Worm (Caenorhabditis elegans) whole organism, L1 larva: ENCODE measurements around the gene grd-6.

ENCODE experiments used
- C16A3.4 ChIP-seq: fragments of 150-350 bp; optimal IDR thresholded peaks from 2 replicates; lab custom pipeline; 2014; ENCODE audit warnings: missing biosample characterization, missing genetic modification characterization
- C34B4.2 ChIP-seq: sonication (generic microtip); optimal IDR thresholded peaks from 2 replicates; lab custom pipeline; 2017; ENCODE audit warnings: mild to moderate bottlenecking, missing genetic modification characterization, missing compliant biosample characterization
- alr-1 ChIP-seq: fragments of 200-800 bp; sonication (Bioruptor generic); optimal IDR thresholded peaks from 2 replicates; lab custom pipeline; 2018; ENCODE audit warnings: borderline replicate concordance, mild to moderate bottlenecking, missing genetic modification characterization, missing compliant biosample characterization
- ceh-63 ChIP-seq: fragments of 200-800 bp; sonication (Bioruptor generic); optimal IDR thresholded peaks from 2 replicates; lab custom pipeline; 2018; ENCODE audit warnings: mild to moderate bottlenecking, missing genetic modification characterization, missing compliant biosample characterization
- ceh-82 ChIP-seq, 3 experiments: fragments of 150-350 bp in 1 of 3; sonication (generic microtip) in 2 of 3; optimal IDR thresholded peaks; 2 replicates each; lab custom pipeline; 2014 to 2017; ENCODE audit warnings: missing biosample characterization in 3 of 3, missing genetic modification characterization in 3 of 3
- ceh-88 ChIP-seq: fragments of 200-800 bp; sonication (Bioruptor generic); IDR thresholded peaks from 2 replicates; pipeline ENCODE4 v1.3.6; 2022; ENCODE audit warnings: missing genetic modification characterization, missing compliant biosample characterization
- ceh-90 ChIP-seq: sonication (generic microtip); optimal IDR thresholded peaks from 2 replicates; lab custom pipeline; 2016; ENCODE audit warnings: missing genetic modification characterization, missing compliant biosample characterization
- dpl-1 ChIP-seq, 3 experiments: fragments of 150-350 bp in 2 of 3; sonication (generic microtip) in 1 of 3; optimal IDR thresholded peaks; 2 replicates each; lab custom pipeline; 2014 to 2017; ENCODE audit warnings: missing biosample characterization in 3 of 3, missing genetic modification characterization in 3 of 3, missing genetic modification reagents in 3 of 3
- dsc-1 ChIP-seq: sonication (generic microtip); optimal IDR thresholded peaks from 2 replicates; lab custom pipeline; 2016; ENCODE audit warnings: mild to moderate bottlenecking, missing genetic modification characterization, missing compliant biosample characterization
- egl-13 ChIP-seq: sonication (generic microtip); optimal IDR thresholded peaks from 2 replicates; lab custom pipeline; 2016; ENCODE audit warnings: missing genotype, missing genetic modification reagents, missing genetic modification characterization, missing compliant biosample characterization
- elt-2 ChIP-seq: sonication (generic microtip); optimal IDR thresholded peaks from 2 replicates; lab custom pipeline; 2016; ENCODE audit warnings: missing genetic modification characterization, mild to moderate bottlenecking, inconsistent platforms, missing compliant biosample characterization, missing genetic modification reagents
- elt-3 ChIP-seq, 6 experiments: fragments of 150-350 bp in 1 of 6; sonication (generic microtip); optimal IDR thresholded peaks; 2 replicates each; lab custom pipeline; 2017 to 2018; ENCODE audit warnings: missing biosample characterization in 6 of 6, missing genetic modification characterization in 6 of 6, inconsistent platforms in 1 of 6
- fkh-4 ChIP-seq: sonication (generic microtip); optimal IDR thresholded peaks from 2 replicates; lab custom pipeline; 2016; ENCODE audit warnings: missing compliant biosample characterization, missing genetic modification characterization, borderline replicate concordance
- grh-1 ChIP-seq: fragments of 200-800 bp; sonication (Bioruptor generic); IDR thresholded peaks from 2 replicates; pipeline ENCODE4 v1.3.6; 2022; ENCODE audit warnings: missing genetic modification reagents, missing genetic modification characterization, missing compliant biosample characterization
- hlh-17 ChIP-seq: fragments of 200-800 bp; sonication (Bioruptor generic); optimal IDR thresholded peaks from 2 replicates; lab custom pipeline; 2018; ENCODE audit warnings: missing genetic modification characterization, mild to moderate bottlenecking, missing compliant biosample characterization, moderate library complexity, borderline replicate concordance
- irx-1 ChIP-seq: sonication (generic microtip); optimal IDR thresholded peaks from 2 replicates; lab custom pipeline; 2016; ENCODE audit warnings: missing genetic modification characterization, missing compliant biosample characterization
- jun-1 ChIP-seq: fragments of 150-350 bp; optimal IDR thresholded peaks from 2 replicates; lab custom pipeline; 2014; ENCODE audit warnings: missing biosample characterization, missing genetic modification reagents, missing genetic modification characterization
- lin-13 ChIP-seq: fragments of 150-350 bp; optimal IDR thresholded peaks from 2 replicates; lab custom pipeline; 2014; ENCODE audit warnings: missing biosample characterization, missing genetic modification reagents, missing genetic modification characterization
- lin-14 ChIP-seq: fragments of 200-800 bp; sonication (Bioruptor generic); optimal IDR thresholded peaks from 2 replicates; lab custom pipeline; 2018; ENCODE audit warnings: mild to moderate bottlenecking, missing genetic modification characterization, moderate library complexity, missing compliant biosample characterization
- lin-15B ChIP-seq: fragments of 150-350 bp; sonication (generic microtip); optimal IDR thresholded peaks from 3 replicates; lab custom pipeline; 2014; ENCODE audit warnings: missing biosample characterization, missing genetic modification characterization
- lin-35 ChIP-seq, 2 experiments: fragments of 150-350 bp; optimal IDR thresholded peaks; 2 replicates each; lab custom pipeline; 2014; ENCODE audit warnings: missing biosample characterization in 2 of 2, missing genetic modification characterization in 2 of 2, missing genetic modification reagents in 2 of 2
- lir-3 ChIP-seq: sonication (generic microtip); optimal IDR thresholded peaks from 2 replicates; lab custom pipeline; 2016; ENCODE audit warnings: mild to moderate bottlenecking, missing genetic modification characterization, moderate library complexity, missing compliant biosample characterization; ENCODE audit not compliant: poor library complexity
- lsy-2 ChIP-seq, 2 experiments: fragments of 150-350 bp; optimal IDR thresholded peaks; 2 replicates each; lab custom pipeline; 2014; ENCODE audit warnings: missing biosample characterization in 2 of 2, missing genetic modification characterization in 2 of 2
- mdl-1 ChIP-seq, 2 experiments: fragments of 150-350 bp; optimal IDR thresholded peaks; 2 replicates each; lab custom pipeline; 2014 to 2017; ENCODE audit warnings: missing biosample characterization in 2 of 2, missing genetic modification characterization in 2 of 2, inconsistent platforms in 1 of 2
- nhr-11 ChIP-seq: fragments of 150-350 bp; optimal IDR thresholded peaks from 2 replicates; lab custom pipeline; 2014; ENCODE audit warnings: missing biosample characterization, missing genetic modification characterization
- nhr-19 ChIP-seq: fragments of 200-800 bp; sonication (Bioruptor generic); conservative IDR thresholded peaks from 2 replicates; pipeline ENCODE4 v1.3.6; 2022; ENCODE audit warnings: missing genetic modification characterization, missing compliant biosample characterization
- nhr-20 ChIP-seq: sonication (generic microtip); optimal IDR thresholded peaks from 2 replicates; lab custom pipeline; 2016; ENCODE audit warnings: mild to moderate bottlenecking, missing genetic modification characterization, missing compliant biosample characterization
- nhr-237 ChIP-seq: fragments of 150-350 bp; optimal IDR thresholded peaks from 2 replicates; lab custom pipeline; 2014; ENCODE audit warnings: missing biosample characterization, missing genetic modification characterization
- nhr-28 ChIP-seq: fragments of 150-350 bp; optimal IDR thresholded peaks from 2 replicates; lab custom pipeline; 2014; ENCODE audit warnings: missing biosample characterization, missing genetic modification characterization
- nhr-71 ChIP-seq: sonication (generic microtip); optimal IDR thresholded peaks from 2 replicates; lab custom pipeline; 2016; ENCODE audit warnings: mild to moderate bottlenecking, missing genetic modification characterization, moderate library complexity, missing compliant biosample characterization
- nhr-76 ChIP-seq: sonication (generic microtip); optimal IDR thresholded peaks from 2 replicates; lab custom pipeline; 2017; ENCODE audit warnings: missing biosample characterization, missing genetic modification characterization
- nhr-77 ChIP-seq: fragments of 150-350 bp; optimal IDR thresholded peaks from 2 replicates; lab custom pipeline; 2014; ENCODE audit warnings: missing biosample characterization, missing genetic modification characterization
- nhr-84 ChIP-seq: sonication (generic microtip); optimal IDR thresholded peaks from 2 replicates; lab custom pipeline; 2017; ENCODE audit warnings: missing biosample characterization, missing genetic modification characterization
- nhr-90 ChIP-seq: sonication (generic microtip); optimal IDR thresholded peaks from 2 replicates; lab custom pipeline; 2016; ENCODE audit warnings: mild to moderate bottlenecking, missing genetic modification characterization, missing compliant biosample characterization; ENCODE audit not compliant: poor library complexity
- pag-3 ChIP-seq: sonication (generic microtip); optimal IDR thresholded peaks from 2 replicates; lab custom pipeline; 2017; ENCODE audit warnings: missing genetic modification characterization, mild to moderate bottlenecking, missing compliant biosample characterization, antibody characterized with exemption, borderline replicate concordance; ENCODE audit not compliant: insufficient read depth
- pqm-1 ChIP-seq: sonication (generic microtip); optimal IDR thresholded peaks from 3 replicates; lab custom pipeline; 2017; ENCODE audit warnings: missing biosample characterization, missing genetic modification characterization
- rnt-1 ChIP-seq: sonication (generic microtip); optimal IDR thresholded peaks from 2 replicates; lab custom pipeline; 2016; ENCODE audit warnings: mild to moderate bottlenecking, missing genetic modification characterization, moderate library complexity, missing compliant biosample characterization
- skn-1 ChIP-seq: fragments of 150-350 bp; optimal IDR thresholded peaks from 2 replicates; lab custom pipeline; 2014; ENCODE audit warnings: missing biosample characterization, missing genetic modification characterization
- snpc-4 ChIP-seq: fragments of 150-350 bp; optimal IDR thresholded peaks from 2 replicates; lab custom pipeline; 2014; ENCODE audit warnings: missing biosample characterization, missing genetic modification characterization
- snu-23 ChIP-seq: sonication (generic microtip); optimal IDR thresholded peaks from 2 replicates; lab custom pipeline; 2016; ENCODE audit warnings: missing genetic modification characterization, missing compliant biosample characterization
- sup-37 ChIP-seq: fragments of 200-800 bp; sonication (Bioruptor generic); optimal IDR thresholded peaks from 2 replicates; lab custom pipeline; 2018; ENCODE audit warnings: mild to moderate bottlenecking, missing genetic modification characterization, missing compliant biosample characterization
- swsn-7 ChIP-seq: sonication (generic microtip); optimal IDR thresholded peaks from 2 replicates; lab custom pipeline; 2016; ENCODE audit warnings: missing genetic modification characterization, missing compliant biosample characterization
- tlp-1 ChIP-seq: fragments of 150-350 bp; optimal IDR thresholded peaks from 2 replicates; lab custom pipeline; 2014; ENCODE audit warnings: missing biosample characterization, missing genetic modification characterization
- unc-30 ChIP-seq: sonication (generic microtip); optimal IDR thresholded peaks from 2 replicates; lab custom pipeline; 2017; ENCODE audit warnings: missing biosample characterization, missing genetic modification characterization
- unc-98 ChIP-seq: fragments of 200-800 bp; sonication (Bioruptor generic); IDR thresholded peaks from 2 replicates; pipeline ENCODE4 v1.3.6; 2022; ENCODE audit warnings: missing genetic modification characterization, missing compliant biosample characterization
- vab-15 ChIP-seq: sonication (generic microtip); optimal IDR thresholded peaks from 2 replicates; lab custom pipeline; 2017; ENCODE audit warnings: missing genotype, mild to moderate bottlenecking, missing genetic modification characterization, missing compliant biosample characterization
- xbp-1 ChIP-seq: sonication (generic microtip); optimal IDR thresholded peaks from 2 replicates; lab custom pipeline; 2016; ENCODE audit warnings: missing genetic modification characterization, missing compliant biosample characterization
- zip-4 ChIP-seq: fragments of 200-800 bp; sonication (Bioruptor generic); optimal IDR thresholded peaks from 2 replicates; lab custom pipeline; 2018; ENCODE audit warnings: mild to moderate bottlenecking, missing genetic modification characterization, moderate library complexity, missing compliant biosample characterization
- ztf-11 ChIP-seq, 2 experiments: sonication (generic microtip); optimal IDR thresholded peaks; 2 replicates each; lab custom pipeline; 2016 to 2017; ENCODE audit warnings: missing genetic modification characterization in 2 of 2, missing biosample characterization in 1 of 2, missing compliant biosample characterization in 1 of 2

grd-6 gene

ce11 chrV:9272624-9273023, 51.0 kb downstream of the grd-6 start (continued):
- TF ChIP-seq dpl-1 (GFP tag; optimal IDR thresholded peaks at IDR 0.05; lab: Kevin White, UChicago) (no peak), hlh-17 (no peak), elt-2 (no peak), grh-1 (GFP tag; lab: Robert Waterston, UW) (no peak), lsy-2 (tag; optimal IDR thresholded peaks at IDR 0.05; lab: Kevin White, UChicago) (no peak), ztf-11 (tag; optimal IDR thresholded peaks at IDR 0.05; lab: Kevin White, UChicago) (no peak), ceh-88 (no peak), ceh-90 (tag; lab: Kevin White, UChicago) (no peak), lin-14 (GFP tag; lab: Kevin White, UChicago) (peak; percentile 31), lin-35 (GFP tag; optimal IDR thresholded peaks at IDR 0.05; lab: Kevin White, UChicago) (no peak), snpc-4 (tag; lab: Kevin White, UChicago) (no peak), nhr-20 (tag; lab: Kevin White, UChicago) (peak; percentile 3), rnt-1 (tag; lab: Kevin White, UChicago) (no peak), skn-1 (tag; lab: Kevin White, UChicago) (no peak), swsn-7 (tag; lab: Kevin White, UChicago) (no peak), nhr-77 (tag; lab: Kevin White, UChicago) (no peak), nhr-237 (no peak), alr-1 (tag; lab: Kevin White, UChicago) (no peak), xbp-1 (tag; lab: Kevin White, UChicago) (no peak), nhr-71 (tag; lab: Kevin White, UChicago) (peak; percentile 65), jun-1 (tag; lab: Kevin White, UChicago) (no peak), snu-23 (GFP tag; lab: Kevin White, UChicago) (no peak)

- TF ChIP-seq elt-2 (no peak), nhr-237 (no peak), C34B4.2 (no peak), nhr-19 (GFP tag; lab: Robert Waterston, UW) (peak; percentile 67), mdl-1 (tag; optimal IDR thresholded peaks at IDR 0.05; lab: Kevin White, UChicago) (peak in 1 of 2 experiments; percentile 67), jun-1 (tag; lab: Kevin White, UChicago) (peak; percentile 61), tlp-1 (tag; lab: Kevin White, UChicago) (no peak), sup-37 (no peak), snu-23 (GFP tag; lab: Kevin White, UChicago) (peak; percentile 81), ceh-82 (tag; optimal IDR thresholded peaks at IDR 0.05; lab: Kevin White, UChicago) (peak; percentile 15 to 83 (median 66)), egl-13 (tag; lab: Kevin White, UChicago) (peak; percentile 16), lin-15B (tag; lab: Kevin White, UChicago) (no peak), alr-1 (tag; lab: Kevin White, UChicago) (no peak), swsn-7 (tag; lab: Kevin White, UChicago) (peak; percentile 60), nhr-71 (tag; lab: Kevin White, UChicago) (peak; percentile 88), ceh-63 (no peak), vab-15 (tag; lab: Kevin White, UChicago) (no peak), nhr-11 (no peak), unc-30 (tag; lab: Kevin White, UChicago) (no peak), pag-3 (tag; lab: Kevin White, UChicago) (no peak), unc-98 (no peak), nhr-76 (tag; lab: Kevin White, UChicago) (no peak), lin-14 (GFP tag; lab: Kevin White, UChicago) (peak; percentile 98), dsc-1 (peak; percentile 42), nhr-20 (tag; lab: Kevin White, UChicago) (peak; percentile 81), elt-3 (tag; optimal IDR thresholded peaks at IDR 0.05; lab: Kevin White, UChicago) (peak in 1 of 6 experiments; percentile 48), irx-1 (tag; lab: Kevin White, UChicago) (peak; percentile 39), nhr-90 (tag; lab: Kevin White, UChicago) (no peak), lir-3 (no peak), lin-13 (GFP tag; lab: Kevin White, UChicago) (peak; percentile 9), nhr-84 (tag; lab: Kevin White, UChicago) (no peak), C16A3.4 (peak; percentile 36), nhr-28 (tag; lab: Kevin White, UChicago) (no peak), fkh-4 (no peak), zip-4 (no peak), pqm-1 (tag; lab: Kevin White, UChicago) (no peak)
Measured at ce11 chrV:9273587-9273986, 51.9 kb downstream of the grd-6 start.
